Worm (Caenorhabditis elegans) whole organism, L1 larva: ENCODE data around the gene C26E1.1.

Experiments used
- aha-1 ChIP-seq: fragments of 150-350 bp; optimal IDR thresholded peaks from 2 replicates; lab custom pipeline; 2014; ENCODE audit warnings: missing biosample characterization, missing genetic modification characterization
- ama-1 ChIP-seq: fragments of 150-350 bp; optimal IDR thresholded peaks from 2 replicates; lab custom pipeline; 2014
- blmp-1 ChIP-seq: fragments of 150-350 bp; optimal IDR thresholded peaks from 2 replicates; lab custom pipeline; 2014; ENCODE audit warnings: missing biosample characterization, missing genetic modification characterization
- ceh-8 ChIP-seq: fragments of 200-800 bp; sonication (Bioruptor generic); optimal IDR thresholded peaks from 2 replicates; lab custom pipeline; 2018; ENCODE audit warnings: mild to moderate bottlenecking, missing genetic modification characterization, moderate library complexity, missing compliant biosample characterization
- ceh-88 ChIP-seq: fragments of 200-800 bp; sonication (Bioruptor generic); IDR thresholded peaks from 2 replicates; pipeline ENCODE4 v1.3.6; 2022; ENCODE audit warnings: missing genetic modification characterization, missing compliant biosample characterization
- ceh-90 ChIP-seq: sonication (generic microtip); optimal IDR thresholded peaks from 2 replicates; lab custom pipeline; 2016; ENCODE audit warnings: missing genetic modification characterization, missing compliant biosample characterization
- dpl-1 ChIP-seq, 3 experiments: fragments of 150-350 bp in 2 of 3; sonication (generic microtip) in 1 of 3; optimal IDR thresholded peaks; 2 replicates each; lab custom pipeline; 2014 to 2017; ENCODE audit warnings: missing biosample characterization in 3 of 3, missing genetic modification characterization in 3 of 3, missing genetic modification reagents in 3 of 3
- dsc-1 ChIP-seq: sonication (generic microtip); optimal IDR thresholded peaks from 2 replicates; lab custom pipeline; 2016; ENCODE audit warnings: mild to moderate bottlenecking, missing genetic modification characterization, missing compliant biosample characterization
- egl-13 ChIP-seq: sonication (generic microtip); optimal IDR thresholded peaks from 2 replicates; lab custom pipeline; 2016; ENCODE audit warnings: missing genotype, missing genetic modification reagents, missing genetic modification characterization, missing compliant biosample characterization
- elt-2 ChIP-seq: sonication (generic microtip); optimal IDR thresholded peaks from 2 replicates; lab custom pipeline; 2016; ENCODE audit warnings: missing genetic modification characterization, mild to moderate bottlenecking, inconsistent platforms, missing compliant biosample characterization, missing genetic modification reagents
- elt-3 ChIP-seq, 6 experiments: fragments of 150-350 bp in 1 of 6; sonication (generic microtip); optimal IDR thresholded peaks; 2 replicates each; lab custom pipeline; 2017 to 2018; ENCODE audit warnings: missing biosample characterization in 6 of 6, missing genetic modification characterization in 6 of 6, inconsistent platforms in 1 of 6
- fkh-4 ChIP-seq: sonication (generic microtip); optimal IDR thresholded peaks from 2 replicates; lab custom pipeline; 2016; ENCODE audit warnings: missing compliant biosample characterization, missing genetic modification characterization, borderline replicate concordance
- fkh-8 ChIP-seq: sonication (generic microtip); optimal IDR thresholded peaks from 2 replicates; lab custom pipeline; 2016; ENCODE audit warnings: mild to moderate bottlenecking, missing genetic modification characterization, missing compliant biosample characterization
- fos-1 ChIP-seq: fragments of 150-350 bp; optimal IDR thresholded peaks from 2 replicates; lab custom pipeline; 2014; ENCODE audit warnings: missing biosample characterization, missing genetic modification characterization
- grh-1 ChIP-seq: fragments of 200-800 bp; sonication (Bioruptor generic); IDR thresholded peaks from 2 replicates; pipeline ENCODE4 v1.3.6; 2022; ENCODE audit warnings: missing genetic modification reagents, missing genetic modification characterization, missing compliant biosample characterization
- jun-1 ChIP-seq: fragments of 150-350 bp; optimal IDR thresholded peaks from 2 replicates; lab custom pipeline; 2014; ENCODE audit warnings: missing biosample characterization, missing genetic modification reagents, missing genetic modification characterization
- lin-13 ChIP-seq: fragments of 150-350 bp; optimal IDR thresholded peaks from 2 replicates; lab custom pipeline; 2014; ENCODE audit warnings: missing biosample characterization, missing genetic modification reagents, missing genetic modification characterization
- lin-14 ChIP-seq: fragments of 200-800 bp; sonication (Bioruptor generic); optimal IDR thresholded peaks from 2 replicates; lab custom pipeline; 2018; ENCODE audit warnings: mild to moderate bottlenecking, missing genetic modification characterization, moderate library complexity, missing compliant biosample characterization
- lir-3 ChIP-seq: sonication (generic microtip); optimal IDR thresholded peaks from 2 replicates; lab custom pipeline; 2016; ENCODE audit warnings: mild to moderate bottlenecking, missing genetic modification characterization, moderate library complexity, missing compliant biosample characterization; ENCODE audit not compliant: poor library complexity
- lsy-2 ChIP-seq, 2 experiments: fragments of 150-350 bp; optimal IDR thresholded peaks; 2 replicates each; lab custom pipeline; 2014; ENCODE audit warnings: missing biosample characterization in 2 of 2, missing genetic modification characterization in 2 of 2
- mab-9 ChIP-seq: fragments of 200-800 bp; sonication (Bioruptor generic); IDR thresholded peaks from 2 replicates; pipeline ENCODE4 v1.3.6; 2022; ENCODE audit warnings: missing genetic modification reagents, missing genetic modification characterization, missing compliant biosample characterization
- mef-2 ChIP-seq: fragments of 150-350 bp; optimal IDR thresholded peaks from 2 replicates; lab custom pipeline; 2014; ENCODE audit warnings: missing biosample characterization, missing genetic modification characterization
- mep-1 ChIP-seq: fragments of 150-350 bp; optimal IDR thresholded peaks from 2 replicates; lab custom pipeline; 2014; ENCODE audit warnings: missing biosample characterization, missing genetic modification characterization
- nhr-11 ChIP-seq: fragments of 150-350 bp; optimal IDR thresholded peaks from 2 replicates; lab custom pipeline; 2014; ENCODE audit warnings: missing biosample characterization, missing genetic modification characterization
- nhr-12 ChIP-seq: sonication (generic microtip); optimal IDR thresholded peaks from 2 replicates; lab custom pipeline; 2017; ENCODE audit warnings: missing biosample characterization, missing genetic modification characterization
- nhr-19 ChIP-seq: fragments of 200-800 bp; sonication (Bioruptor generic); conservative IDR thresholded peaks from 2 replicates; pipeline ENCODE4 v1.3.6; 2022; ENCODE audit warnings: missing genetic modification characterization, missing compliant biosample characterization
- nhr-237 ChIP-seq: fragments of 150-350 bp; optimal IDR thresholded peaks from 2 replicates; lab custom pipeline; 2014; ENCODE audit warnings: missing biosample characterization, missing genetic modification characterization
- nhr-47 ChIP-seq: sonication (generic microtip); optimal IDR thresholded peaks from 2 replicates; lab custom pipeline; 2016; ENCODE audit warnings: mild to moderate bottlenecking, missing genetic modification characterization, moderate library complexity, missing compliant biosample characterization
- nhr-71 ChIP-seq: sonication (generic microtip); optimal IDR thresholded peaks from 2 replicates; lab custom pipeline; 2016; ENCODE audit warnings: mild to moderate bottlenecking, missing genetic modification characterization, moderate library complexity, missing compliant biosample characterization
- nhr-76 ChIP-seq: sonication (generic microtip); optimal IDR thresholded peaks from 2 replicates; lab custom pipeline; 2017; ENCODE audit warnings: missing biosample characterization, missing genetic modification characterization
- nhr-84 ChIP-seq: sonication (generic microtip); optimal IDR thresholded peaks from 2 replicates; lab custom pipeline; 2017; ENCODE audit warnings: missing biosample characterization, missing genetic modification characterization
- nhr-85 ChIP-seq: sonication (generic microtip); peaks from one replicate; lab custom pipeline; 2016; ENCODE audit warnings: missing genetic modification characterization, inconsistent platforms, missing compliant biosample characterization
- nhr-90 ChIP-seq: sonication (generic microtip); optimal IDR thresholded peaks from 2 replicates; lab custom pipeline; 2016; ENCODE audit warnings: mild to moderate bottlenecking, missing genetic modification characterization, missing compliant biosample characterization; ENCODE audit not compliant: poor library complexity
- pag-3 ChIP-seq: sonication (generic microtip); optimal IDR thresholded peaks from 2 replicates; lab custom pipeline; 2017; ENCODE audit warnings: missing genetic modification characterization, mild to moderate bottlenecking, missing compliant biosample characterization, antibody characterized with exemption, borderline replicate concordance; ENCODE audit not compliant: insufficient read depth
- pax-3 ChIP-seq: fragments of 200-800 bp; sonication (Bioruptor generic); optimal IDR thresholded peaks from 2 replicates; lab custom pipeline; 2018; ENCODE audit warnings: mild to moderate bottlenecking, missing genetic modification characterization, moderate library complexity, missing compliant biosample characterization
- rnt-1 ChIP-seq: sonication (generic microtip); optimal IDR thresholded peaks from 2 replicates; lab custom pipeline; 2016; ENCODE audit warnings: mild to moderate bottlenecking, missing genetic modification characterization, moderate library complexity, missing compliant biosample characterization
- snu-23 ChIP-seq: sonication (generic microtip); optimal IDR thresholded peaks from 2 replicates; lab custom pipeline; 2016; ENCODE audit warnings: missing genetic modification characterization, missing compliant biosample characterization
- swsn-7 ChIP-seq: sonication (generic microtip); optimal IDR thresholded peaks from 2 replicates; lab custom pipeline; 2016; ENCODE audit warnings: missing genetic modification characterization, missing compliant biosample characterization
- tbx-2 ChIP-seq: sonication (generic microtip); optimal IDR thresholded peaks from 2 replicates; lab custom pipeline; 2016; ENCODE audit warnings: missing genetic modification characterization, missing compliant biosample characterization
- unc-130 ChIP-seq: fragments of 150-350 bp; optimal IDR thresholded peaks from 2 replicates; lab custom pipeline; 2017; ENCODE audit warnings: missing biosample characterization, missing genetic modification characterization, inconsistent platforms
- unc-30 ChIP-seq: sonication (generic microtip); optimal IDR thresholded peaks from 2 replicates; lab custom pipeline; 2017; ENCODE audit warnings: missing biosample characterization, missing genetic modification characterization
- unc-62 ChIP-seq: fragments of 150-350 bp; optimal IDR thresholded peaks from 2 replicates; lab custom pipeline; 2014; ENCODE audit warnings: missing biosample characterization, missing genetic modification reagents, missing genetic modification characterization
- unc-98 ChIP-seq: fragments of 200-800 bp; sonication (Bioruptor generic); IDR thresholded peaks from 2 replicates; pipeline ENCODE4 v1.3.6; 2022; ENCODE audit warnings: missing genetic modification characterization, missing compliant biosample characterization
- zip-4 ChIP-seq: fragments of 200-800 bp; sonication (Bioruptor generic); optimal IDR thresholded peaks from 2 replicates; lab custom pipeline; 2018; ENCODE audit warnings: mild to moderate bottlenecking, missing genetic modification characterization, moderate library complexity, missing compliant biosample characterization
- ztf-11 ChIP-seq, 2 experiments: sonication (generic microtip); optimal IDR thresholded peaks; 2 replicates each; lab custom pipeline; 2016 to 2017; ENCODE audit warnings: missing genetic modification characterization in 2 of 2, missing biosample characterization in 1 of 2, missing compliant biosample characterization in 1 of 2

C26E1.1 gene

ce11 chrV:13282958-13283357 is 14.4 kb upstream of the C26E1.1 start:
- peak; percentile 37 for TF ChIP-seq nhr-71 (tag; lab: Kevin White, UChicago)
- TF ChIP-seq unc-98 (GFP tag; lab: Robert Waterston, UW), result no peak

- TF ChIP-seq nhr-71 (tag; lab: Kevin White, UChicago), result peak; percentile 30
- peak; percentile 26 for TF ChIP-seq blmp-1 (tag; lab: Kevin White, UChicago)
- peak; percentile 62 for TF ChIP-seq rnt-1
- TF ChIP-seq elt-3 (tag; optimal IDR thresholded peaks at IDR 0.05; lab: Kevin White, UChicago), result no peak
- TF ChIP-seq lsy-2 (tag; optimal IDR thresholded peaks at IDR 0.05; lab: Kevin White, UChicago), result peak in 1 of 2 experiments; percentile 23
- TF ChIP-seq lin-14, result peak; percentile 73
- TF ChIP-seq, all 84 proteins: peak for 5
Observed at ce11 chrV:13285284-13285683, 12.0 kb upstream of the C26E1.1 start.

- TF ChIP-seq lin-13 (GFP tag; lab: Kevin White, UChicago) (no peak), dpl-1 (GFP tag; optimal IDR thresholded peaks at IDR 0.05; lab: Kevin White, UChicago) (no peak), ama-1 (lab: Kevin White, UChicago) (no peak), mab-9 (GFP tag; lab: Robert Waterston, UW) (no peak), swsn-7 (tag; lab: Kevin White, UChicago) (no peak), fkh-4 (tag; lab: Kevin White, UChicago) (no peak), unc-62 (no peak), nhr-237 (tag; lab: Kevin White, UChicago) (no peak), elt-2 (tag; lab: Kevin White, UChicago) (no peak), mep-1 (tag; lab: Kevin White, UChicago) (no peak), grh-1 (no peak), fos-1 (tag; lab: Kevin White, UChicago) (no peak), nhr-76 (tag; lab: Kevin White, UChicago) (no peak), nhr-11 (tag; lab: Kevin White, UChicago) (no peak), pax-3 (tag; lab: Kevin White, UChicago) (no peak), ceh-88 (GFP tag; lab: Robert Waterston, UW) (no peak), ceh-8 (GFP tag; lab: Kevin White, UChicago) (no peak), nhr-84 (tag; lab: Kevin White, UChicago) (no peak), unc-98 (GFP tag; lab: Robert Waterston, UW) (no peak)
Observed at ce11 chrV:13286525-13286924, 10.8 kb upstream of the C26E1.1 start.

- TF ChIP-seq zip-4 (GFP tag; lab: Kevin White, UChicago), result no peak
- TF ChIP-seq lin-13 (GFP tag; lab: Kevin White, UChicago), result no peak
- no peak for TF ChIP-seq grh-1
- no peak for TF ChIP-seq tbx-2 (tag; lab: Kevin White, UChicago)
- no peak for TF ChIP-seq egl-13 (tag; lab: Kevin White, UChicago)
- TF ChIP-seq unc-98 (GFP tag; lab: Robert Waterston, UW), result no peak
- no peak for TF ChIP-seq aha-1 (tag; lab: Kevin White, UChicago)
- no peak for TF ChIP-seq ceh-90
- TF ChIP-seq pag-3 (tag; lab: Kevin White, UChicago), result peak; percentile 58
- TF ChIP-seq lin-14, result peak; percentile 48
- TF ChIP-seq ztf-11 (tag; optimal IDR thresholded peaks at IDR 0.05; lab: Kevin White, UChicago), result no peak
- TF ChIP-seq mab-9 (GFP tag; lab: Robert Waterston, UW), result no peak
- no peak for TF ChIP-seq fkh-8 (tag; lab: Kevin White, UChicago)
- TF ChIP-seq nhr-12 (tag; lab: Kevin White, UChicago), result no peak
- TF ChIP-seq nhr-19 (GFP tag; lab: Robert Waterston, UW), result 0 out of 2 replicates have a peak, but pooled peaks have one; percentile 10
- no peak for TF ChIP-seq dsc-1 (tag; lab: Kevin White, UChicago)
- TF ChIP-seq nhr-47 (tag; lab: Kevin White, UChicago), result no peak
- TF ChIP-seq nhr-90 (tag; lab: Kevin White, UChicago), result no peak
- peak; percentile 25 for TF ChIP-seq snu-23
- no peak for TF ChIP-seq lir-3 (tag; lab: Kevin White, UChicago)
- no peak for TF ChIP-seq mep-1 (tag; lab: Kevin White, UChicago)
- TF ChIP-seq jun-1 (tag; lab: Kevin White, UChicago), result no peak
- no peak for TF ChIP-seq ceh-8 (GFP tag; lab: Kevin White, UChicago)
- no peak for TF ChIP-seq nhr-85 (tag; lab: Kevin White, UChicago)
- no peak for TF ChIP-seq mef-2
- TF ChIP-seq lsy-2 (tag; optimal IDR thresholded peaks at IDR 0.05; lab: Kevin White, UChicago), result peak in 1 of 2 experiments; percentile 7
- TF ChIP-seq unc-130 (tag; lab: Kevin White, UChicago), result no peak
- TF ChIP-seq unc-30, result no peak
- no peak for TF ChIP-seq unc-62
Observed at ce11 chrV:13288881-13289280, 8.4 kb upstream of the C26E1.1 start.
